Fruit fly (Drosophila melanogaster) whole organism, embryonic: Measurements from ENCODE around the gene Or19a.

Experiments used
- BEAF-32 ChIP-seq: fragments of 200-800 bp; sonication (Bioruptor generic); optimal IDR thresholded peaks from 3 replicates; lab custom pipeline; 2017; ENCODE audit warnings: missing biosample characterization, missing genetic modification characterization, mild to moderate bottlenecking, moderate library complexity, missing genetic modification reagents
- CG10147 ChIP-seq: fragments of 200-800 bp; sonication (Bioruptor generic); optimal IDR thresholded peaks from 2 replicates; lab custom pipeline; 2019; ENCODE audit warnings: missing biosample characterization, mild to moderate bottlenecking, missing genetic modification characterization, moderate library complexity
- CG12744 ChIP-seq: fragments of 200-800 bp; sonication (Bioruptor generic); optimal IDR thresholded peaks from 2 replicates; lab custom pipeline; 2016; ENCODE audit warnings: missing biosample characterization, missing genetic modification characterization
- CG14441 ChIP-seq: fragments of 200-800 bp; sonication (Bioruptor generic); IDR thresholded peaks from 2 replicates; pipeline ENCODE4 v1.3.6; 2022; ENCODE audit warnings: missing biosample characterization, missing genetic modification characterization
- CG15514 ChIP-seq: fragments of 200-800 bp; sonication (Bioruptor generic); optimal IDR thresholded peaks from 3 replicates; lab custom pipeline; 2017; ENCODE audit warnings: missing biosample characterization, missing genetic modification characterization, mild to moderate bottlenecking, moderate library complexity, missing genetic modification reagents
- CG17359 ChIP-seq: fragments of 200-800 bp; sonication (Bioruptor generic); optimal IDR thresholded peaks from 3 replicates; lab custom pipeline; 2018; ENCODE audit warnings: missing biosample characterization, mild to moderate bottlenecking, missing genetic modification characterization, moderate library complexity
- CG18262 ChIP-seq: fragments of 200-800 bp; optimal IDR thresholded peaks from 3 replicates; lab custom pipeline; 2019; ENCODE audit warnings: missing biosample characterization, mild to moderate bottlenecking, missing genetic modification characterization, moderate library complexity
- CG18476 ChIP-seq: fragments of 200-800 bp; sonication (Bioruptor generic); optimal IDR thresholded peaks from 2 replicates; lab custom pipeline; 2016; ENCODE audit warnings: missing biosample characterization, mild to moderate bottlenecking, missing genetic modification characterization
- CG30020 ChIP-seq: fragments of 200-800 bp; optimal IDR thresholded peaks from 2 replicates; lab custom pipeline; 2019; ENCODE audit warnings: missing biosample characterization, mild to moderate bottlenecking, missing genetic modification characterization, moderate library complexity
- CG30403 ChIP-seq: fragments of 200-800 bp; sonication (Bioruptor generic); optimal IDR thresholded peaks from 3 replicates; lab custom pipeline; 2016; ENCODE audit warnings: missing biosample characterization, missing genetic modification characterization
- CG3163 ChIP-seq: fragments of 200-800 bp; sonication (Bioruptor generic); optimal IDR thresholded peaks from 3 replicates; lab custom pipeline; 2016; ENCODE audit warnings: missing biosample characterization, missing genetic modification characterization
- CG33213 ChIP-seq: fragments of 200-800 bp; sonication (Bioruptor generic); optimal IDR thresholded peaks from 3 replicates; lab custom pipeline; 2016; ENCODE audit warnings: missing biosample characterization, missing genetic modification characterization
- CG3995 ChIP-seq: fragments of 200-800 bp; sonication (Bioruptor generic); optimal IDR thresholded peaks from 3 replicates; lab custom pipeline; 2016; ENCODE audit warnings: missing biosample characterization, missing genetic modification characterization
- CG42726 ChIP-seq: fragments of 200-800 bp; sonication (Bioruptor generic); IDR thresholded peaks from 2 replicates; pipeline ENCODE4 v1.3.6; 2022; ENCODE audit warnings: missing biosample characterization, missing genetic modification characterization; ENCODE audit not compliant: partially characterized antibody
- CG9609 ChIP-seq: fragments of 200-800 bp; sonication (Bioruptor generic); optimal IDR thresholded peaks from 3 replicates; lab custom pipeline; 2016; ENCODE audit warnings: missing biosample characterization, missing genetic modification characterization
- CG9727 ChIP-seq: fragments of 200-800 bp; sonication (Bioruptor generic); optimal IDR thresholded peaks from 3 replicates; lab custom pipeline; 2017; ENCODE audit warnings: missing biosample characterization, mild to moderate bottlenecking, missing genetic modification characterization
- CG9932 ChIP-seq: fragments of 200-800 bp; sonication (Bioruptor generic); IDR thresholded peaks from 2 replicates; pipeline ENCODE4 v1.3.6; 2022; ENCODE audit warnings: missing biosample characterization, missing genetic modification characterization
- Camta ChIP-seq: fragments of 200-800 bp; sonication (Bioruptor generic); optimal IDR thresholded peaks from 2 replicates; lab custom pipeline; 2016; ENCODE audit warnings: missing biosample characterization, missing genetic modification characterization
- CkIIα-i1 ChIP-seq: fragments of 200-800 bp; sonication (Bioruptor generic); IDR thresholded peaks from 2 replicates; pipeline ENCODE4 v1.3.6; 2022; ENCODE audit warnings: missing biosample characterization, missing genetic modification characterization
- CoRest ChIP-seq: fragments of 200-800 bp; sonication (Bioruptor generic); optimal IDR thresholded peaks from 3 replicates; lab custom pipeline; 2018; ENCODE audit warnings: missing biosample characterization, mild to moderate bottlenecking, missing genetic modification characterization, moderate library complexity
- D19B ChIP-seq: fragments of 200-800 bp; sonication (Bioruptor generic); optimal IDR thresholded peaks from 2 replicates; lab custom pipeline; 2017; ENCODE audit warnings: missing biosample characterization, mild to moderate bottlenecking, missing genetic modification characterization
- Dbx ChIP-seq: fragments of 200-800 bp; sonication (Bioruptor generic); IDR thresholded peaks from 3 replicates; pipeline ENCODE4 v1.3.6; 2022; ENCODE audit warnings: missing biosample characterization, missing genetic modification characterization
- Dfd ChIP-seq, 2 experiments: fragments of >200 bp; optimal IDR thresholded peaks; 2 replicates each; lab custom pipeline; 2017; ENCODE audit warnings: missing biosample characterization in 2 of 2, missing genetic modification characterization in 2 of 2
- E2f2 ChIP-seq: fragments of 200-800 bp; sonication (Bioruptor generic); IDR thresholded peaks from 2 replicates; pipeline ENCODE4 v1.3.6; 2022; ENCODE audit warnings: missing biosample characterization, missing genetic modification characterization
- ERR ChIP-seq: fragments of 200-800 bp; sonication (Bioruptor generic); optimal IDR thresholded peaks from 2 replicates; lab custom pipeline; 2016; ENCODE audit warnings: missing biosample characterization, missing genetic modification characterization
- Ets97D ChIP-seq: fragments of 200-800 bp; sonication (Bioruptor generic); optimal IDR thresholded peaks from 3 replicates; lab custom pipeline; 2016; ENCODE audit warnings: missing biosample characterization, missing genetic modification characterization
- Gug ChIP-seq: fragments of 200-800 bp; sonication (Bioruptor generic); IDR thresholded peaks from 4 replicates; pipeline ENCODE4 v1.3.6; 2022; ENCODE audit warnings: missing biosample characterization, missing genetic modification characterization
- HLHmδ ChIP-seq: fragments of 200-800 bp; sonication (Bioruptor generic); optimal IDR thresholded peaks from 2 replicates; lab custom pipeline; 2018; ENCODE audit warnings: missing biosample characterization, mild to moderate bottlenecking, missing genetic modification characterization, moderate library complexity
- HmgD ChIP-seq: fragments of 200-800 bp; sonication (Bioruptor generic); optimal IDR thresholded peaks from 3 replicates; lab custom pipeline; 2016; ENCODE audit warnings: missing biosample characterization, missing genetic modification characterization
- Hmx ChIP-seq: fragments of 200-800 bp; sonication (Bioruptor generic); optimal IDR thresholded peaks from 2 replicates; lab custom pipeline; 2016; ENCODE audit warnings: missing biosample characterization, missing genetic modification characterization
- Lhr ChIP-seq: fragments of 200-800 bp; sonication (Bioruptor generic); optimal IDR thresholded peaks from 3 replicates; lab custom pipeline; 2017; ENCODE audit warnings: mild to moderate bottlenecking, missing biosample characterization, missing genetic modification reagents, missing genetic modification characterization
- MTF-1 ChIP-seq: fragments of 200-800 bp; sonication (Bioruptor generic); optimal IDR thresholded peaks from 2 replicates; lab custom pipeline; 2018; ENCODE audit warnings: missing biosample characterization, mild to moderate bottlenecking, missing genetic modification characterization, borderline replicate concordance
- Rx ChIP-seq: fragments of 200-800 bp; sonication (Bioruptor generic); IDR thresholded peaks from 2 replicates; pipeline ENCODE4 v1.3.6; 2022; ENCODE audit warnings: missing biosample characterization, missing genetic modification characterization
- Sin3A ChIP-seq: fragments of >200 bp; optimal IDR thresholded peaks from 2 replicates; lab custom pipeline; 2018
- Stat92E ChIP-seq, 3 experiments: fragments of >200 bp in 2 of 3; fragments of 200-800 bp in 1 of 3; sonication (Bioruptor generic) in 1 of 3; optimal IDR thresholded peaks; 2 replicates each; lab custom pipeline; 2017 to 2019; ENCODE audit warnings: missing biosample characterization in 3 of 3, missing genetic modification characterization in 3 of 3, mild to moderate bottlenecking in 1 of 3, moderate library complexity in 1 of 3
- Tbp ChIP-seq: fragments of >200 bp; optimal IDR thresholded peaks from 2 replicates; lab custom pipeline; 2018; ENCODE audit warnings: missing biosample characterization, missing genetic modification characterization
- crol ChIP-seq: fragments of 200-800 bp; sonication (Bioruptor generic); IDR thresholded peaks from 2 replicates; pipeline ENCODE4 v1.3.6; 2022; ENCODE audit warnings: missing biosample characterization, missing genetic modification characterization
- crp ChIP-seq, 2 experiments: fragments of 200-800 bp; sonication (Bioruptor generic); optimal IDR thresholded peaks; 2 replicates in 1 of 2; 3 replicates in 1 of 2; lab custom pipeline; 2017; ENCODE audit warnings: missing biosample characterization in 2 of 2, missing genetic modification characterization in 2 of 2, mild to moderate bottlenecking in 1 of 2, moderate library complexity in 1 of 2
- fu2 ChIP-seq: fragments of 200-800 bp; sonication (Bioruptor generic); optimal IDR thresholded peaks from 2 replicates; lab custom pipeline; 2016; ENCODE audit warnings: missing biosample characterization, missing genetic modification characterization
- hth ChIP-seq: fragments of >200 bp; optimal IDR thresholded peaks from 2 replicates; lab custom pipeline; 2017; ENCODE audit warnings: inconsistent platforms
- nerfin-1 ChIP-seq: fragments of 200-800 bp; sonication (Bioruptor generic); optimal IDR thresholded peaks from 3 replicates; lab custom pipeline; 2019; ENCODE audit warnings: missing biosample characterization, mild to moderate bottlenecking, missing genetic modification characterization, moderate library complexity
- seq ChIP-seq: fragments of 200-800 bp; sonication (Bioruptor generic); IDR thresholded peaks from 2 replicates; pipeline ENCODE4 v1.3.6; 2022; ENCODE audit warnings: missing biosample characterization, missing genetic modification characterization
- sisA ChIP-seq: fragments of 200-800 bp; sonication (Bioruptor generic); IDR thresholded peaks from 2 replicates; pipeline ENCODE4 v1.3.6; 2022; ENCODE audit warnings: missing biosample characterization, missing genetic modification characterization
- sna ChIP-seq: fragments of 200-800 bp; sonication (Bioruptor generic); IDR thresholded peaks from 2 replicates; pipeline ENCODE4 v1.3.6; 2022; ENCODE audit warnings: missing biosample characterization, missing genetic modification characterization; ENCODE audit not compliant: partially characterized antibody
- trem ChIP-seq: fragments of 200-800 bp; optimal IDR thresholded peaks from 3 replicates; lab custom pipeline; 2019; ENCODE audit warnings: missing biosample characterization, mild to moderate bottlenecking, missing genetic modification characterization, moderate library complexity
- unc-4 ChIP-seq: fragments of 200-800 bp; sonication (Bioruptor generic); IDR thresholded peaks from 2 replicates; pipeline ENCODE4 v1.3.6; 2022; ENCODE audit warnings: missing biosample characterization, missing genetic modification characterization; ENCODE audit not compliant: partially characterized antibody
- vnd ChIP-seq: fragments of 200-800 bp; sonication (Bioruptor generic); IDR thresholded peaks from 3 replicates; pipeline ENCODE4 v1.3.6; 2022; ENCODE audit warnings: missing biosample characterization, missing genetic modification characterization; ENCODE audit not compliant: partially characterized antibody
- zen2 ChIP-seq: fragments of 200-800 bp; sonication (Bioruptor generic); IDR thresholded peaks from 3 replicates; pipeline ENCODE4 v1.3.6; 2022; ENCODE audit warnings: missing biosample characterization, missing genetic modification characterization; ENCODE audit not compliant: partially characterized antibody

Gene Or19a

dm6 chrX:20169898-20170297 lies 26.9 kb upstream of the Or19a start, which contains the start of the genes CG9581 and CG9578 (continued):
- TF ChIP-seq CoRest (tag; lab: Kevin White, UChicago), result peak; percentile 40
- peak; percentile 14 for TF ChIP-seq Ets97D (GFP tag; lab: Kevin White, UChicago)
- TF ChIP-seq vnd, result peak; percentile 81
- peak; percentile 48; the same call in 1 of the 3 replicates for TF ChIP-seq zen2 (GFP tag; lab: Robert Waterston, UW)
- no peak for TF ChIP-seq Gug (GFP tag; lab: Robert Waterston, UW)
- peak; percentile 52 for TF ChIP-seq trem (tag; lab: Kevin White, UChicago)
- no peak for TF ChIP-seq hth (lab: Kevin White, UChicago)
- no peak for TF ChIP-seq MTF-1 (GFP tag; lab: Kevin White, UChicago)
- TF ChIP-seq CG3163 (GFP tag; lab: Kevin White, UChicago), result no peak
- TF ChIP-seq CG18262 (tag; lab: Kevin White, UChicago), result no peak
- TF ChIP-seq seq (GFP tag; lab: Robert Waterston, UW), result no peak
- TF ChIP-seq CG10147, result no peak
- TF ChIP-seq crol (GFP tag; lab: Robert Waterston, UW), result no peak
- TF ChIP-seq sna (GFP tag; lab: Robert Waterston, UW), result peak; percentile 87
- no peak for TF ChIP-seq CG14441 (GFP tag; lab: Robert Waterston, UW)
- no peak for TF ChIP-seq Tbp (GFP tag; lab: Kevin White, UChicago)
- TF ChIP-seq CG12744, result no peak
- TF ChIP-seq Sin3A (lab: Kevin White, UChicago), result peak; percentile 75
- no peak for TF ChIP-seq CG9727 (GFP tag; lab: Kevin White, UChicago)
- TF ChIP-seq Hmx, result no peak
- TF ChIP-seq E2f2 (GFP tag; lab: Robert Waterston, UW), result peak; percentile 90
- TF ChIP-seq sisA (GFP tag; lab: Robert Waterston, UW), result no peak
- TF ChIP-seq unc-4, result peak; percentile 85
- TF ChIP-seq HLHmδ, result no peak
- no peak for TF ChIP-seq HmgD (GFP tag; lab: Kevin White, UChicago)
- TF ChIP-seq CG15514 (GFP tag; lab: Kevin White, UChicago), result peak; percentile 5
- no peak for TF ChIP-seq CG18476
- TF ChIP-seq BEAF-32 (GFP tag; lab: Kevin White, UChicago), result peak; percentile 79
- TF ChIP-seq CG33213, result no peak
- no peak for TF ChIP-seq CG17359 (tag; lab: Kevin White, UChicago)
- no peak for TF ChIP-seq CkIIα-i1 (GFP tag; lab: Robert Waterston, UW)
- no peak for TF ChIP-seq D19B (GFP tag; lab: Kevin White, UChicago)
- no peak for TF ChIP-seq Rx (GFP tag; lab: Robert Waterston, UW)
- TF ChIP-seq nerfin-1 (tag; lab: Kevin White, UChicago), result peak; percentile 2
- TF ChIP-seq CG9609 (GFP tag; lab: Kevin White, UChicago), result no peak
- no peak for TF ChIP-seq CG30403 (GFP tag; lab: Kevin White, UChicago)
- TF ChIP-seq Dfd (GFP tag; optimal IDR thresholded peaks at IDR 0.05; lab: Kevin White, UChicago), result no peak
- TF ChIP-seq crp (GFP tag; optimal IDR thresholded peaks at IDR 0.05; lab: Kevin White, UChicago), result no peak
- TF ChIP-seq CG9932, result 0 out of 2 replicates have a peak, but pooled peaks have one; percentile 16
- no peak for TF ChIP-seq Dbx
- TF ChIP-seq Lhr (GFP tag; lab: Kevin White, UChicago), result no peak
- no peak for TF ChIP-seq fu2 (GFP tag; lab: Kevin White, UChicago)
- TF ChIP-seq Stat92E (GFP tag; optimal IDR thresholded peaks at IDR 0.05; lab: Kevin White, UChicago), result no peak
- TF ChIP-seq Camta (GFP tag; lab: Kevin White, UChicago), result no peak
- TF ChIP-seq ERR (GFP tag; lab: Kevin White, UChicago), result no peak
- TF ChIP-seq CG42726 (GFP tag; lab: Robert Waterston, UW), result 0 out of 2 replicates have a peak, but pooled peaks have one; percentile 33
- peak; percentile 54 for TF ChIP-seq CG30020 (tag; lab: Kevin White, UChicago)
- peak; percentile 32 for TF ChIP-seq CG3995 (GFP tag; lab: Kevin White, UChicago)
